Fruit fly (Drosophila melanogaster): ENCODE measurements around the gene amx.
A peak's percentile ranks its signal among the peaks of the same experiment; 100 is the strongest.

amx gene

dm6 chrX:9248040-9248439, 904 bp upstream of the amx start (continued):
- no peak for TF ChIP-seq CG6654 (GFP tag; optimal IDR thresholded peaks at IDR 0.05)
- peak; percentile 17 for TF ChIP-seq fd96Cb (tag; optimal IDR thresholded peaks at IDR 0.05)
- TF ChIP-seq CG13424 (tag; optimal IDR thresholded peaks at IDR 0.05), result peak; percentile 14
- peak; percentile 61 for TF ChIP-seq cg (GFP tag; optimal IDR thresholded peaks at IDR 0.05)
- no peak for TF ChIP-seq prd (optimal IDR thresholded peaks at IDR 0.05)
- peak; percentile 53; the same call in 2 of the 3 replicates for TF ChIP-seq prd (GFP tag; IDR thresholded peaks at IDR 0.05)
- TF ChIP-seq CG7556 (GFP tag; optimal IDR thresholded peaks at IDR 0.05), result peak; percentile 3
- no peak for TF ChIP-seq CG15601 (tag; optimal IDR thresholded peaks at IDR 0.05)
- peak; percentile 33 for TF ChIP-seq Sox102F (GFP tag; optimal IDR thresholded peaks at IDR 0.05)
- no peak for TF ChIP-seq Scr (GFP tag; IDR thresholded peaks at IDR 0.05; ENCODE audit: partially characterized antibody)
- TF ChIP-seq CG2116 (GFP tag; optimal IDR thresholded peaks at IDR 0.05), result peak; percentile 7
- TF ChIP-seq zf30C (GFP tag; optimal IDR thresholded peaks at IDR 0.05), result peak; percentile 69
- peak; percentile 13 for TF ChIP-seq CG8388 (GFP tag; optimal IDR thresholded peaks at IDR 0.05)
- peak; percentile 26 for TF ChIP-seq Hr3 (GFP tag; optimal IDR thresholded peaks at IDR 0.05)
- TF ChIP-seq CG18262 (tag; optimal IDR thresholded peaks at IDR 0.05), result peak; percentile 28
- peak; percentile 15; the same call in 1 of the 2 replicates for TF ChIP-seq lmd (GFP tag; IDR thresholded peaks at IDR 0.05)
- TF ChIP-seq CG4328 (GFP tag; optimal IDR thresholded peaks at IDR 0.05), result no peak
- peak; percentile 5 for TF ChIP-seq Xbp1 (GFP tag; optimal IDR thresholded peaks at IDR 0.05)
- no peak for TF ChIP-seq CG12299 (tag; optimal IDR thresholded peaks at IDR 0.05)
- no peak for TF ChIP-seq ftz-f1 (GFP tag; optimal IDR thresholded peaks at IDR 0.05)
- peak; percentile 39; the same call in 1 of the 2 replicates for TF ChIP-seq Drgx (GFP tag; IDR thresholded peaks at IDR 0.05)
- TF ChIP-seq Ada2b (GFP tag; IDR thresholded peaks at IDR 0.05), result 0 out of 2 replicates have a peak, but pooled peaks have one; percentile 16
- peak; percentile 8 for TF ChIP-seq D19A (tag; optimal IDR thresholded peaks at IDR 0.05)
- no peak for TF ChIP-seq CG31441 (GFP tag; IDR thresholded peaks at IDR 0.05)
- TF ChIP-seq CG14710 (tag; optimal IDR thresholded peaks at IDR 0.05), result peak; percentile 7
- peak; percentile 46; the same call in 1 of the 2 replicates for TF ChIP-seq CG17328 (GFP tag; IDR thresholded peaks at IDR 0.05)
- TF ChIP-seq Med (GFP tag), result peak; percentile 54
- TF ChIP-seq gsb-n (tag; optimal IDR thresholded peaks at IDR 0.05), result peak; percentile 21
- TF ChIP-seq D (optimal IDR thresholded peaks at IDR 0.05), result no peak
- TF ChIP-seq D (GFP tag; optimal IDR thresholded peaks at IDR 0.05), result no peak
- peak; percentile 62 for TF ChIP-seq dmrt11E (tag; optimal IDR thresholded peaks at IDR 0.05)
- TF ChIP-seq ato (GFP tag; IDR thresholded peaks at IDR 0.05; ENCODE audit: partially characterized antibody), result no peak
- TF ChIP-seq ash1 (GFP tag; optimal IDR thresholded peaks at IDR 0.05), result no peak
- TF ChIP-seq Xrp1 (GFP tag; IDR thresholded peaks at IDR 0.05), result peak; percentile 54; the same call in 1 of the 2 replicates
- no peak for TF ChIP-seq jumu (GFP tag; optimal IDR thresholded peaks at IDR 0.05)
- TF ChIP-seq row (GFP tag; IDR thresholded peaks at IDR 0.05), result peak; percentile 50; the same call in 2 of the 3 replicates
- no peak for TF ChIP-seq CG6175 (GFP tag; IDR thresholded peaks at IDR 0.05)
- peak; percentile 9 for TF ChIP-seq CG4424 (GFP tag; optimal IDR thresholded peaks at IDR 0.05)
- TF ChIP-seq NfI (GFP tag; optimal IDR thresholded peaks at IDR 0.05), result no peak
- no peak for TF ChIP-seq CG17568 (GFP tag; optimal IDR thresholded peaks at IDR 0.05)
- TF ChIP-seq zen (tag; optimal IDR thresholded peaks at IDR 0.05), result peak; percentile 19
- TF ChIP-seq chn (GFP tag; optimal IDR thresholded peaks at IDR 0.05), result peak; percentile 15
- peak in 1 of 3 experiments; percentile 39 for TF ChIP-seq lola (GFP tag; optimal IDR thresholded peaks at IDR 0.05)
- TF ChIP-seq CG12391 (tag; optimal IDR thresholded peaks at IDR 0.05), result peak; percentile 35
- peak; percentile 59 for TF ChIP-seq sens (GFP tag)
- no peak for TF ChIP-seq CG4820 (GFP tag; optimal IDR thresholded peaks at IDR 0.05)
- TF ChIP-seq CG17359 (tag; optimal IDR thresholded peaks at IDR 0.05), result peak; percentile 24
- no peak for TF ChIP-seq p53 (GFP tag; optimal IDR thresholded peaks at IDR 0.05)
- TF ChIP-seq CG14441 (GFP tag; IDR thresholded peaks at IDR 0.05), result 0 out of 2 replicates have a peak, but pooled peaks have one; percentile 20
- TF ChIP-seq Six4 (GFP tag; optimal IDR thresholded peaks at IDR 0.05), result no peak

All from whole organism, embryonic.